Worm (Caenorhabditis elegans) whole organism, L2 larva: ENCODE results near the gene str-229.

Source experiments
- C34F6.9 ChIP-seq: fragments of 150-350 bp; optimal IDR thresholded peaks from 2 replicates; lab custom pipeline; 2014; ENCODE audit warnings: missing biosample characterization, missing genetic modification characterization
- Y55F3AM.14 ChIP-seq: fragments of 200-800 bp; sonication (Bioruptor generic); optimal IDR thresholded peaks from 2 replicates; lab custom pipeline; 2018; ENCODE audit warnings: mild to moderate bottlenecking, missing genetic modification characterization, missing compliant biosample characterization
- ZK546.5 ChIP-seq: sonication (generic microtip); optimal IDR thresholded peaks from 2 replicates; lab custom pipeline; 2017; ENCODE audit warnings: missing biosample characterization, missing genetic modification characterization
- alr-1 ChIP-seq: fragments of 150-350 bp; optimal IDR thresholded peaks from 2 replicates; lab custom pipeline; 2014; ENCODE audit warnings: missing biosample characterization, missing genetic modification characterization
- ama-1 ChIP-seq: fragments of 150-350 bp; optimal IDR thresholded peaks from 2 replicates; lab custom pipeline; 2018; ENCODE audit warnings: inconsistent platforms
- ceh-16 ChIP-seq: fragments of 150-350 bp; optimal IDR thresholded peaks from 2 replicates; lab custom pipeline; 2014; ENCODE audit warnings: missing biosample characterization, missing genetic modification characterization
- ceh-82 ChIP-seq: fragments of 150-350 bp; optimal IDR thresholded peaks from 2 replicates; lab custom pipeline; 2014; ENCODE audit warnings: missing biosample characterization, missing genetic modification characterization
- crh-2 ChIP-seq: sonication (generic microtip); optimal IDR thresholded peaks from 2 replicates; lab custom pipeline; 2017; ENCODE audit warnings: missing biosample characterization, missing genetic modification characterization
- egl-27 ChIP-seq: sonication (generic microtip); optimal IDR thresholded peaks from 3 replicates; lab custom pipeline; 2017; ENCODE audit warnings: missing biosample characterization, missing genetic modification reagents, missing genetic modification characterization
- elt-1 ChIP-seq: fragments of 150-350 bp; optimal IDR thresholded peaks from 2 replicates; lab custom pipeline; 2014; ENCODE audit warnings: missing biosample characterization, missing genetic modification characterization
- fos-1 ChIP-seq: fragments of 150-350 bp; optimal IDR thresholded peaks from 2 replicates; lab custom pipeline; 2014; ENCODE audit warnings: missing biosample characterization, missing genetic modification characterization
- lin-13 ChIP-seq: fragments of 150-350 bp; optimal IDR thresholded peaks from 2 replicates; lab custom pipeline; 2014; ENCODE audit warnings: missing biosample characterization, missing genetic modification reagents, missing genetic modification characterization
- lin-39 ChIP-seq: fragments of 150-350 bp; optimal IDR thresholded peaks from 2 replicates; lab custom pipeline; 2014; ENCODE audit warnings: missing biosample characterization, missing genetic modification reagents, missing genetic modification characterization
- lsy-2 ChIP-seq, 2 experiments: fragments of 150-350 bp in 1 of 2; sonication (generic microtip) in 1 of 2; optimal IDR thresholded peaks; 2 replicates each; lab custom pipeline; 2014 to 2017; ENCODE audit warnings: missing biosample characterization in 2 of 2, missing genetic modification characterization in 2 of 2
- mbf-1 ChIP-seq: sonication (generic microtip); optimal IDR thresholded peaks from 2 replicates; lab custom pipeline; 2017; ENCODE audit warnings: missing biosample characterization, missing genetic modification characterization
- mdl-1 ChIP-seq, 2 experiments: fragments of 150-350 bp in 1 of 2; sonication (generic microtip) in 1 of 2; optimal IDR thresholded peaks; 2 replicates each; lab custom pipeline; 2017; ENCODE audit warnings: missing biosample characterization in 2 of 2, missing genetic modification characterization in 2 of 2
- nhr-11 ChIP-seq: fragments of 150-350 bp; optimal IDR thresholded peaks from 2 replicates; lab custom pipeline; 2014; ENCODE audit warnings: missing biosample characterization, missing genetic modification characterization
- nhr-12 ChIP-seq: fragments of 150-350 bp; optimal IDR thresholded peaks from 2 replicates; lab custom pipeline; 2014; ENCODE audit warnings: missing biosample characterization, missing genetic modification characterization
- nhr-129 ChIP-seq: fragments of 150-350 bp; optimal IDR thresholded peaks from 2 replicates; lab custom pipeline; 2014; ENCODE audit warnings: missing biosample characterization, missing genetic modification characterization
- nhr-21 ChIP-seq: fragments of 150-350 bp; optimal IDR thresholded peaks from 2 replicates; lab custom pipeline; 2014; ENCODE audit warnings: missing biosample characterization, missing genetic modification characterization
- nhr-23 ChIP-seq: fragments of 150-350 bp; optimal IDR thresholded peaks from 2 replicates; lab custom pipeline; 2014; ENCODE audit warnings: missing biosample characterization, missing genetic modification reagents, missing genetic modification characterization
- nhr-237 ChIP-seq: fragments of 150-350 bp; optimal IDR thresholded peaks from 2 replicates; lab custom pipeline; 2014; ENCODE audit warnings: missing biosample characterization, missing genetic modification characterization
- nhr-25 ChIP-seq: fragments of 150-350 bp; sonication (generic microtip); optimal IDR thresholded peaks from 3 replicates; lab custom pipeline; 2014; ENCODE audit warnings: missing biosample characterization, missing genetic modification characterization
- nhr-77 ChIP-seq: fragments of 150-350 bp; optimal IDR thresholded peaks from 2 replicates; lab custom pipeline; 2014; ENCODE audit warnings: missing biosample characterization, missing genetic modification characterization
- peb-1 ChIP-seq: fragments of 150-350 bp; optimal IDR thresholded peaks from 2 replicates; lab custom pipeline; 2014; ENCODE audit warnings: missing biosample characterization, missing genetic modification characterization
- skn-1 ChIP-seq: sonication (generic microtip); optimal IDR thresholded peaks from 2 replicates; lab custom pipeline; 2017; ENCODE audit warnings: missing biosample characterization, missing genetic modification characterization
- sma-3 ChIP-seq: sonication (generic microtip); optimal IDR thresholded peaks from 2 replicates; lab custom pipeline; 2016; ENCODE audit warnings: missing genetic modification reagents, missing genetic modification characterization, missing compliant biosample characterization
- snpc-4 ChIP-seq: fragments of 150-350 bp; optimal IDR thresholded peaks from 2 replicates; lab custom pipeline; 2014; ENCODE audit warnings: missing biosample characterization, missing genetic modification characterization
- unc-39 ChIP-seq: fragments of 150-350 bp; optimal IDR thresholded peaks from 2 replicates; lab custom pipeline; 2014; ENCODE audit warnings: missing biosample characterization, missing genetic modification characterization
- unc-55 ChIP-seq: fragments of 150-350 bp; sonication (generic microtip); optimal IDR thresholded peaks from 3 replicates; lab custom pipeline; 2014; ENCODE audit warnings: missing biosample characterization, missing genetic modification reagents, missing genetic modification characterization
- unc-62 ChIP-seq: fragments of 150-350 bp; optimal IDR thresholded peaks from 2 replicates; lab custom pipeline; 2014; ENCODE audit warnings: missing biosample characterization, missing genetic modification reagents, missing genetic modification characterization
- zag-1 ChIP-seq: fragments of 150-350 bp; optimal IDR thresholded peaks from 2 replicates; lab custom pipeline; 2014; ENCODE audit warnings: missing biosample characterization, missing genetic modification characterization
- ztf-11 ChIP-seq: sonication (generic microtip); optimal IDR thresholded peaks from 2 replicates; lab custom pipeline; 2017; ENCODE audit warnings: missing biosample characterization, missing genetic modification characterization
- ztf-4 ChIP-seq: fragments of 150-350 bp; optimal IDR thresholded peaks from 2 replicates; lab custom pipeline; 2014; ENCODE audit warnings: missing biosample characterization, missing genetic modification characterization

The str-229 gene

DNA sequence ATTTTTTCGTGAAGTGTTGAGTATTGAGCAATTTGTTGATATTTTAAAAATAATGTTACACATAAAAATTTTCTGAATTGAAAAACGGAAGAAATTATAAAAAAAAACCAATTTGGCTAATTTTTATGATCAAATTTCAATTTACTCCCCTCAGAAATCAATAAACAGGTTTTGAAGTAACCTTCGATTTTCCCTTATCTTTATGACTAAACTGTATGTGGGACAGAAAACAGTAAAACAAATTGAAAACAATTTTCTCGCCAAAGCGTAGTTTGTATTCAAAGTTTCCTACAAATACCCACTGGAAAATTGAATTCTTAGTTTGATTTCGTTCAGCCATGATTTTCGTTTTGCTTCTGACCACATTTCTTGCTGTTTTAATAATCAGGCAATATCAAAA lies 36.4 kb upstream of the str-229 start, which contains the start of gene cyp-35B1:
cyp-35B1 (plus strand) TSS at position 244 of the 400 bp plus-strand sequence.
- TF ChIP-seq nhr-25: no peak
- TF ChIP-seq nhr-129 (tag; lab: Kevin White, UChicago): no peak
- TF ChIP-seq crh-2: no peak
- TF ChIP-seq alr-1 (tag; lab: Kevin White, UChicago): no peak
- no peak for TF ChIP-seq Y55F3AM.14 (GFP tag; lab: Kevin White, UChicago)
- no peak for TF ChIP-seq lsy-2 (tag; optimal IDR thresholded peaks at IDR 0.05; lab: Kevin White, UChicago)
- TF ChIP-seq ztf-4: no peak
- TF ChIP-seq zag-1: no peak
- no peak for TF ChIP-seq nhr-237 (tag; lab: Kevin White, UChicago)
- TF ChIP-seq snpc-4: no peak
- no peak for TF ChIP-seq skn-1 (tag; lab: Kevin White, UChicago)
- no peak for TF ChIP-seq nhr-21
- TF ChIP-seq nhr-11 (tag; lab: Kevin White, UChicago): no peak
- TF ChIP-seq ama-1 (lab: Kevin White, UChicago): no peak
- no peak for TF ChIP-seq ztf-11 (tag; lab: Kevin White, UChicago)
- no peak for TF ChIP-seq elt-1 (tag; lab: Kevin White, UChicago)
- TF ChIP-seq ZK546.5 (tag; lab: Kevin White, UChicago): no peak
- TF ChIP-seq, all 48 proteins: peak for 0

ce11 chrV:3935892-3936478 lies 33.6 kb upstream of the str-229 start, which contains the start of gene cyp-35A5:
TSS of gene cyp-35A5 (plus strand) at chrV:3936326.
- no peak for TF ChIP-seq ztf-11 (tag; lab: Kevin White, UChicago)
- TF ChIP-seq ceh-82: no peak
- TF ChIP-seq fos-1 (tag; lab: Kevin White, UChicago): peak; percentile 7
- TF ChIP-seq lin-39: no peak
- TF ChIP-seq C34F6.9 (tag; lab: Kevin White, UChicago): no peak
- TF ChIP-seq, all 48 proteins: peak for 1

DNA sequence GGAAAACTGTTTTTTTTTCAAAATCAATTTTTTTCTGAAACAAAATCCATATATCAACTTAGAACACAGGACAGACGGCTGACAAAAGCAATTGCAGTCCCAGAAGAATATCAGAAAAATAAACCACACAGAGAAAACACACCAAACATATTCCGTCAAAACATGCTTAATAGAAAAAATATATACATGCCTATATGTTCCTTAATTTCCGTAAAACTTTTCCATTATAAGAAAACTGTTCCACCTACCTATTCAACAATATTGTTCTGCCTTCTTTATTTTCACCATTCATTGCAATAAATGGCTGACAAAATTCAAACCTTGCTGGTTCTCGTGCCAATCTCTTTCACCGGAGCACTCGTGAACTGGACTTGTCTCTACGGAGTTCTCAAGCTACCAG lies 29.0 kb upstream of the str-229 start, which contains the start of gene srx-63:
srx-63 (plus strand) TSS at position 301 of the 400 bp plus-strand sequence.
- TF ChIP-seq lin-39 (no peak), nhr-23 (tag; lab: Kevin White, UChicago) (no peak), alr-1 (tag; lab: Kevin White, UChicago) (no peak), sma-3 (GFP tag; lab: Kevin White, UChicago) (no peak), nhr-11 (tag; lab: Kevin White, UChicago) (no peak), nhr-12 (tag; lab: Kevin White, UChicago) (no peak), ama-1 (lab: Kevin White, UChicago) (no peak), snpc-4 (no peak), nhr-77 (tag; lab: Kevin White, UChicago) (no peak), lin-13 (GFP tag; lab: Kevin White, UChicago) (no peak), zag-1 (no peak), unc-55 (no peak), unc-39 (no peak), mbf-1 (no peak), unc-62 (GFP tag; lab: Kevin White, UChicago) (no peak), nhr-237 (tag; lab: Kevin White, UChicago) (no peak)

- TF ChIP-seq nhr-237 (tag; lab: Kevin White, UChicago) (no peak), Y55F3AM.14 (GFP tag; lab: Kevin White, UChicago) (no peak), zag-1 (no peak), nhr-21 (no peak)
Measured at ce11 chrV:3929099-3929498, 26.7 kb upstream of the str-229 start, which contains the start of gene srx-64. TSS of gene srx-64 (plus strand) at chrV:3929399.

ce11 chrV:3927522-3927921 lies 25.2 kb upstream of the str-229 start:
- no peak for TF ChIP-seq lin-39
- TF ChIP-seq nhr-23 (tag; lab: Kevin White, UChicago): no peak

- TF ChIP-seq mdl-1 (tag; optimal IDR thresholded peaks at IDR 0.05; lab: Kevin White, UChicago): no peak
- no peak for TF ChIP-seq lin-39
- no peak for TF ChIP-seq egl-27
- no peak for TF ChIP-seq nhr-21
- TF ChIP-seq peb-1 (tag; lab: Kevin White, UChicago): no peak
- no peak for TF ChIP-seq ceh-16 (tag; lab: Kevin White, UChicago)
- TF ChIP-seq ama-1 (lab: Kevin White, UChicago): no peak
Measured at ce11 chrV:3922547-3922946, 20.2 kb upstream of the str-229 start.
